Fruit fly (Drosophila melanogaster) whole organism, embryonic: ENCODE results near the gene Pi3K21B.

ENCODE experiments used
- ATbp ChIP-seq: fragments of 200-800 bp; sonication (Bioruptor generic); optimal IDR thresholded peaks from 2 replicates; lab custom pipeline; 2017; ENCODE audit warnings: missing biosample characterization, mild to moderate bottlenecking, missing genetic modification characterization, missing genetic modification reagents
- Awh ChIP-seq: fragments of 200-800 bp; sonication (Bioruptor generic); IDR thresholded peaks from 2 replicates; pipeline ENCODE4, ENCODE4 v1.3.6; 2022; ENCODE audit warnings: missing biosample characterization, missing genetic modification characterization
- C15 ChIP-seq: fragments of 200-800 bp; sonication (Bioruptor generic); IDR thresholded peaks from 3 replicates; pipeline ENCODE4 v1.3.6; 2022; ENCODE audit warnings: missing biosample characterization, missing genetic modification characterization
- CG10321 ChIP-seq: fragments of 200-800 bp; sonication (Bioruptor generic); IDR thresholded peaks from 2 replicates; pipeline ENCODE4 v1.3.6; 2022; ENCODE audit warnings: missing biosample characterization, missing genetic modification characterization
- CG10366 ChIP-seq: fragments of 200-800 bp; sonication (Bioruptor generic); IDR thresholded peaks from 2 replicates; pipeline ENCODE4 v1.3.6; 2022; ENCODE audit warnings: missing biosample characterization, missing genetic modification characterization
- CG10431 ChIP-seq: fragments of 200-800 bp; sonication (Bioruptor generic); optimal IDR thresholded peaks from 3 replicates; lab custom pipeline; 2018; ENCODE audit warnings: missing biosample characterization, mild to moderate bottlenecking, missing genetic modification characterization
- CG10565 ChIP-seq: fragments of 200-800 bp; sonication (Bioruptor generic); optimal IDR thresholded peaks from 3 replicates; lab custom pipeline; 2016; ENCODE audit warnings: missing biosample characterization, mild to moderate bottlenecking, missing genetic modification characterization
- CG12942 ChIP-seq: fragments of 200-800 bp; sonication (Bioruptor generic); optimal IDR thresholded peaks from 3 replicates; lab custom pipeline; 2016; ENCODE audit warnings: missing biosample characterization, missing genetic modification characterization
- CG13775 ChIP-seq: fragments of 200-800 bp; sonication (Bioruptor generic); optimal IDR thresholded peaks from 3 replicates; lab custom pipeline; 2017; ENCODE audit warnings: missing biosample characterization, mild to moderate bottlenecking, missing genetic modification characterization
- CG14050 ChIP-seq: fragments of 200-800 bp; sonication (Bioruptor generic); IDR thresholded peaks from 3 replicates; pipeline ENCODE4 v1.3.6; 2022; ENCODE audit warnings: missing biosample characterization, missing genetic modification characterization
- CG15011 ChIP-seq: fragments of 200-800 bp; sonication (Bioruptor generic); optimal IDR thresholded peaks from 3 replicates; lab custom pipeline; 2018; ENCODE audit warnings: missing biosample characterization, mild to moderate bottlenecking, missing genetic modification characterization
- CG17186 ChIP-seq: fragments of 200-800 bp; sonication (Bioruptor generic); optimal IDR thresholded peaks from 3 replicates; lab custom pipeline; 2017; ENCODE audit warnings: missing biosample characterization, missing genetic modification reagents, missing genetic modification characterization
- CG3065 ChIP-seq: fragments of 200-800 bp; sonication (Bioruptor generic); optimal IDR thresholded peaks from 2 replicates; lab custom pipeline; 2016; ENCODE audit warnings: missing biosample characterization, missing genetic modification characterization
- CG31441 ChIP-seq: fragments of 200-800 bp; sonication (Bioruptor generic); IDR thresholded peaks from 2 replicates; pipeline ENCODE4 v1.3.6; 2022; ENCODE audit warnings: missing biosample characterization, missing genetic modification characterization
- CG33213 ChIP-seq: fragments of 200-800 bp; sonication (Bioruptor generic); optimal IDR thresholded peaks from 3 replicates; lab custom pipeline; 2016; ENCODE audit warnings: missing biosample characterization, missing genetic modification characterization
- CG3847 ChIP-seq: fragments of 200-800 bp; sonication (Bioruptor generic); IDR thresholded peaks from 2 replicates; pipeline ENCODE4 v1.3.6; 2022; ENCODE audit warnings: missing biosample characterization, missing genetic modification characterization
- CG42726 ChIP-seq: fragments of 200-800 bp; sonication (Bioruptor generic); IDR thresholded peaks from 2 replicates; pipeline ENCODE4 v1.3.6; 2022; ENCODE audit warnings: missing biosample characterization, missing genetic modification characterization; ENCODE audit not compliant: partially characterized antibody
- CG6683 ChIP-seq: fragments of 200-800 bp; sonication (Bioruptor generic); optimal IDR thresholded peaks from 2 replicates; lab custom pipeline; 2017; ENCODE audit warnings: missing biosample characterization, mild to moderate bottlenecking, missing genetic modification characterization, missing genetic modification reagents
- CG6765 ChIP-seq: fragments of 200-800 bp; sonication (Bioruptor generic); optimal IDR thresholded peaks from 3 replicates; lab custom pipeline; 2017; ENCODE audit warnings: missing biosample characterization, mild to moderate bottlenecking, missing genetic modification characterization
- CG7745 ChIP-seq: fragments of 200-800 bp; sonication (Bioruptor generic); optimal IDR thresholded peaks from 2 replicates; lab custom pipeline; 2018; ENCODE audit warnings: missing biosample characterization, mild to moderate bottlenecking, missing genetic modification characterization, moderate library complexity
- CG7987 ChIP-seq: fragments of 200-800 bp; sonication (Bioruptor generic); optimal IDR thresholded peaks from 2 replicates; lab custom pipeline; 2018; ENCODE audit warnings: missing biosample characterization, mild to moderate bottlenecking, missing genetic modification characterization, moderate library complexity
- Camta ChIP-seq: fragments of 200-800 bp; sonication (Bioruptor generic); optimal IDR thresholded peaks from 2 replicates; lab custom pipeline; 2016; ENCODE audit warnings: missing biosample characterization, missing genetic modification characterization
- ERR ChIP-seq: fragments of 200-800 bp; sonication (Bioruptor generic); optimal IDR thresholded peaks from 2 replicates; lab custom pipeline; 2016; ENCODE audit warnings: missing biosample characterization, missing genetic modification characterization
- Fer2 ChIP-seq: fragments of 200-800 bp; sonication (Bioruptor generic); optimal IDR thresholded peaks from 2 replicates; lab custom pipeline; 2018; ENCODE audit warnings: missing biosample characterization, mild to moderate bottlenecking, missing genetic modification characterization, moderate library complexity
- Gug ChIP-seq: fragments of 200-800 bp; sonication (Bioruptor generic); IDR thresholded peaks from 4 replicates; pipeline ENCODE4 v1.3.6; 2022; ENCODE audit warnings: missing biosample characterization, missing genetic modification characterization
- MESR4 ChIP-seq: fragments of 200-800 bp; sonication (Bioruptor generic); optimal IDR thresholded peaks from 2 replicates; lab custom pipeline; 2018; ENCODE audit warnings: missing biosample characterization, mild to moderate bottlenecking, missing genetic modification characterization, moderate library complexity
- Myb ChIP-seq: fragments of 200-800 bp; sonication (Bioruptor generic); optimal IDR thresholded peaks from 2 replicates; lab custom pipeline; 2016; ENCODE audit warnings: missing biosample characterization, missing genetic modification characterization
- Pdp1 ChIP-seq, 2 experiments: fragments of 200-800 bp; sonication (Bioruptor generic); optimal IDR thresholded peaks; 3 replicates each; lab custom pipeline; 2016; ENCODE audit warnings: missing biosample characterization in 2 of 2, missing genetic modification characterization in 2 of 2, mild to moderate bottlenecking in 1 of 2, moderate library complexity in 1 of 2
- Six4 ChIP-seq: fragments of 200-800 bp; sonication (Bioruptor generic); optimal IDR thresholded peaks from 2 replicates; lab custom pipeline; 2016; ENCODE audit warnings: missing biosample characterization, missing genetic modification characterization
- TFAM ChIP-seq: fragments of 200-800 bp; sonication (Bioruptor generic); optimal IDR thresholded peaks from 2 replicates; lab custom pipeline; 2017; ENCODE audit warnings: missing biosample characterization, missing genetic modification characterization, inconsistent platforms
- Xrp1 ChIP-seq: fragments of 200-800 bp; sonication (Bioruptor generic); IDR thresholded peaks from 2 replicates; pipeline ENCODE4 v1.3.6; 2022; ENCODE audit warnings: missing biosample characterization, missing genetic modification characterization
- ap ChIP-seq: fragments of 200-800 bp; sonication (Bioruptor generic); IDR thresholded peaks from 2 replicates; pipeline ENCODE4 v1.3.6; 2022; ENCODE audit warnings: missing biosample characterization, missing genetic modification characterization
- corto ChIP-seq: fragments of 200-800 bp; sonication (Bioruptor generic); optimal IDR thresholded peaks from 2 replicates; lab custom pipeline; 2016; ENCODE audit warnings: missing biosample characterization, mild to moderate bottlenecking, missing genetic modification characterization, moderate library complexity
- fd64A ChIP-seq: fragments of 200-800 bp; sonication (Bioruptor generic); optimal IDR thresholded peaks from 3 replicates; lab custom pipeline; 2018; ENCODE audit warnings: missing biosample characterization, mild to moderate bottlenecking, missing genetic modification characterization
- fd96Cb ChIP-seq: fragments of 200-800 bp; sonication (Bioruptor generic); optimal IDR thresholded peaks from 2 replicates; lab custom pipeline; 2018; ENCODE audit warnings: missing biosample characterization, mild to moderate bottlenecking, missing genetic modification characterization, moderate library complexity
- fu2 ChIP-seq: fragments of 200-800 bp; sonication (Bioruptor generic); optimal IDR thresholded peaks from 2 replicates; lab custom pipeline; 2016; ENCODE audit warnings: missing biosample characterization, missing genetic modification characterization
- gt ChIP-seq: fragments of 200-800 bp; sonication (Bioruptor generic); IDR thresholded peaks from 2 replicates; pipeline ENCODE4 v1.3.6; 2022; ENCODE audit warnings: missing biosample characterization, missing genetic modification characterization
- mld ChIP-seq: fragments of 200-800 bp; sonication (Bioruptor generic); IDR thresholded peaks from 3 replicates; pipeline ENCODE4 v1.3.6; 2022; ENCODE audit warnings: missing biosample characterization, missing genetic modification characterization; ENCODE audit not compliant: partially characterized antibody
- nerfin-1 ChIP-seq: fragments of 200-800 bp; sonication (Bioruptor generic); optimal IDR thresholded peaks from 3 replicates; lab custom pipeline; 2019; ENCODE audit warnings: missing biosample characterization, mild to moderate bottlenecking, missing genetic modification characterization, moderate library complexity
- org-1 ChIP-seq: fragments of 200-800 bp; sonication (Bioruptor generic); optimal IDR thresholded peaks from 2 replicates; lab custom pipeline; 2017; ENCODE audit warnings: missing biosample characterization, missing genetic modification characterization
- p53 ChIP-seq: fragments of 200-800 bp; sonication (Bioruptor generic); optimal IDR thresholded peaks from 2 replicates; lab custom pipeline; 2016; ENCODE audit warnings: missing biosample characterization, missing genetic modification characterization
- pho ChIP-seq: fragments of 200-800 bp; sonication (Bioruptor generic); optimal IDR thresholded peaks from 2 replicates; lab custom pipeline; 2016; ENCODE audit warnings: missing biosample characterization, missing genetic modification characterization
- pita ChIP-seq: fragments of 200-800 bp; sonication (Bioruptor generic); optimal IDR thresholded peaks from 2 replicates; lab custom pipeline; 2017; ENCODE audit warnings: missing biosample characterization, mild to moderate bottlenecking, missing genetic modification characterization
- psq ChIP-seq: fragments of 200-800 bp; sonication (Bioruptor generic); optimal IDR thresholded peaks from 2 replicates; lab custom pipeline; 2017; ENCODE audit warnings: missing biosample characterization, missing genetic modification characterization
- pzg ChIP-seq: fragments of 200-800 bp; sonication (Bioruptor generic); optimal IDR thresholded peaks from 3 replicates; lab custom pipeline; 2018; ENCODE audit warnings: missing biosample characterization, mild to moderate bottlenecking, missing genetic modification characterization, moderate library complexity
- so ChIP-seq: fragments of 200-800 bp; sonication (Bioruptor generic); IDR thresholded peaks from 3 replicates; pipeline ENCODE4 v1.3.6; 2022; ENCODE audit warnings: missing biosample characterization, missing genetic modification characterization
- stc ChIP-seq: fragments of 200-800 bp; sonication (Bioruptor generic); IDR thresholded peaks from 2 replicates; pipeline ENCODE4 v1.3.6; 2022; ENCODE audit warnings: missing biosample characterization, missing genetic modification characterization
- trem ChIP-seq: fragments of 200-800 bp; optimal IDR thresholded peaks from 3 replicates; lab custom pipeline; 2019; ENCODE audit warnings: missing biosample characterization, mild to moderate bottlenecking, missing genetic modification characterization, moderate library complexity
- z ChIP-seq: fragments of 200-800 bp; sonication (Bioruptor generic); IDR thresholded peaks from 3 replicates; pipeline ENCODE4 v1.3.6; 2022; ENCODE audit warnings: missing biosample characterization, missing genetic modification characterization
- zen ChIP-seq: fragments of 200-800 bp; sonication (Bioruptor generic); optimal IDR thresholded peaks from 3 replicates; lab custom pipeline; 2018; ENCODE audit warnings: missing biosample characterization, mild to moderate bottlenecking, missing genetic modification characterization, moderate library complexity

Pi3K21B gene

dm6 chr2L:267441-268089 is 30.1 kb upstream of the Pi3K21B start, which contains the start of gene CG17075 (continued):
- TF ChIP-seq fd64A (GFP tag; lab: Kevin White, UChicago) (peak; percentile 77), CG42726 (GFP tag; lab: Robert Waterston, UW) (no peak), CG13775 (GFP tag; lab: Kevin White, UChicago) (peak; percentile 91), fu2 (GFP tag; lab: Kevin White, UChicago) (peak; percentile 51), CG3847 (GFP tag; lab: Robert Waterston, UW) (peak; percentile 96), Six4 (GFP tag; lab: Kevin White, UChicago) (peak; percentile 86), CG33213 (GFP tag; lab: Kevin White, UChicago) (peak; percentile 12), CG10321 (GFP tag; lab: Robert Waterston, UW) (peak; percentile 78), pzg (GFP tag; lab: Kevin White, UChicago) (peak; percentile 12), CG7987 (GFP tag; lab: Kevin White, UChicago) (peak; percentile 76), CG17186 (GFP tag; lab: Kevin White, UChicago) (peak; percentile 36), so (peak; percentile 93), p53 (peak; percentile 67), CG31441 (GFP tag; lab: Robert Waterston, UW) (peak; percentile 98), CG6765 (GFP tag; lab: Kevin White, UChicago) (peak; percentile 92), z (GFP tag; lab: Robert Waterston, UW) (no peak; the same call in 2 of the 3 replicates), CG10366 (peak; percentile 95), ap (peak; percentile 96), Fer2 (peak; percentile 83), C15 (peak; percentile 95), Xrp1 (peak; percentile 94), zen (tag; lab: Kevin White, UChicago) (peak; percentile 75), CG10431 (GFP tag; lab: Kevin White, UChicago) (peak; percentile 40), mld (GFP tag; lab: Robert Waterston, UW) (no peak), gt (peak; percentile 65; the same call in 1 of the 2 replicates), CG3065 (peak; percentile 78), ATbp (GFP tag; lab: Kevin White, UChicago) (peak; percentile 96), TFAM (GFP tag; lab: Kevin White, UChicago) (peak; percentile 72), stc (GFP tag; lab: Robert Waterston, UW) (peak; percentile 93), pita (GFP tag; lab: Kevin White, UChicago) (no peak), fd96Cb (peak; percentile 93), Awh (GFP tag; lab: Robert Waterston, UW) (peak; percentile 90), corto (peak; percentile 61), CG12942 (GFP tag; lab: Kevin White, UChicago) (peak; percentile 92), Camta (GFP tag; lab: Kevin White, UChicago) (peak; percentile 82), nerfin-1 (tag; lab: Kevin White, UChicago) (peak; percentile 71), CG7745 (tag; lab: Kevin White, UChicago) (no peak), trem (peak; percentile 78), MESR4 (GFP tag; lab: Kevin White, UChicago) (peak; percentile 27), ERR (GFP tag; lab: Kevin White, UChicago) (peak; percentile 69), CG10565 (GFP tag; lab: Kevin White, UChicago) (peak; percentile 66), Gug (peak; percentile 91), org-1 (peak; percentile 92), Pdp1 (GFP tag; optimal IDR thresholded peaks at IDR 0.05; lab: Kevin White, UChicago) (peak; percentile 85 to 88), CG6683 (peak; percentile 95), psq (peak; percentile 84), Myb (GFP tag; lab: Kevin White, UChicago) (peak; percentile 50), CG14050 (GFP tag; lab: Robert Waterston, UW) (peak; percentile 93), pho (peak; percentile 86), CG15011 (GFP tag; lab: Kevin White, UChicago) (peak; percentile 88)
